Fruit fly (Drosophila melanogaster) whole organism: Measurements from ENCODE around the gene CG5863.

Source experiments
- CG8478 ChIP-seq: fragments of >200 bp; optimal IDR thresholded peaks from 2 replicates; lab custom pipeline; 2018; ENCODE audit warnings: inconsistent platforms
- Dll ChIP-seq: fragments of >200 bp; optimal IDR thresholded peaks from 2 replicates; lab custom pipeline; 2017
- EcR ChIP-seq, 2 experiments: fragments of >200 bp; optimal IDR thresholded peaks; 2 replicates each; lab custom pipeline; 2017; ENCODE audit warnings: missing biosample characterization in 2 of 2, missing genetic modification characterization in 2 of 2, missing genetic modification reagents in 2 of 2
- pan ChIP-seq: fragments of >200 bp; optimal IDR thresholded peaks from 2 replicates; lab custom pipeline; 2017
- psq ChIP-seq: fragments of >200 bp; optimal IDR thresholded peaks from 2 replicates; lab custom pipeline; 2017
- usp ChIP-seq: fragments of >200 bp; optimal IDR thresholded peaks from 2 replicates; lab custom pipeline; 2017; ENCODE audit warnings: missing biosample characterization, missing genetic modification characterization, mixed read lengths

The CG5863 gene

dm6 chr3R:17413601-17414000, 2.7 kb downstream of the CG5863 start, which contains the start of gene CG42822:
Gene CG42822 (plus strand): TSS chr3R:17413901.
- no peak for TF ChIP-seq pan
- no peak for TF ChIP-seq Dll
- TF ChIP-seq psq = no peak
- TF ChIP-seq usp = no peak
- no peak for TF ChIP-seq CG8478 (lab: Kevin White, UChicago)
- TF ChIP-seq EcR (GFP tag; optimal IDR thresholded peaks at IDR 0.05; lab: Kevin White, UChicago) = no peak

dm6 chr3R:17415439-17415838, 4.5 kb downstream of the CG5863 start, which contains the start of gene CG5866:
Gene CG5866 (plus strand): TSS chr3R:17415739.
- no peak for TF ChIP-seq CG8478 (lab: Kevin White, UChicago)
- no peak for TF ChIP-seq usp
- no peak for TF ChIP-seq psq
- TF ChIP-seq Dll = no peak
- TF ChIP-seq pan = no peak
- TF ChIP-seq EcR (GFP tag; optimal IDR thresholded peaks at IDR 0.05; lab: Kevin White, UChicago) = no peak

dm6 chr3R:17417167-17417566, 6.3 kb downstream of the CG5863 start, which contains the start of gene CG33333:
Gene CG33333 (plus strand): TSS chr3R:17417467.
- TF ChIP-seq psq = no peak
- no peak for TF ChIP-seq usp

- TF ChIP-seq Dll = no peak
- no peak for TF ChIP-seq pan
- TF ChIP-seq EcR (GFP tag; optimal IDR thresholded peaks at IDR 0.05; lab: Kevin White, UChicago) = no peak
- TF ChIP-seq psq = no peak
- no peak for TF ChIP-seq usp
- no peak for TF ChIP-seq CG8478 (lab: Kevin White, UChicago)
These were observed 7.6 kb downstream of the CG5863 start, which contains the start of gene CG42834 for dm6 chr3R:17418459-17418858. Gene CG42834 (plus strand): TSS chr3R:17418759.

- TF ChIP-seq pan (no peak), Dll (no peak), psq (no peak), CG8478 (lab: Kevin White, UChicago) (no peak), usp (no peak)
These were observed 9.4 kb downstream of the CG5863 start, which contains the start of gene CG42835 for dm6 chr3R:17420338-17420737. Gene CG42835 (plus strand): TSS chr3R:17420638.

dm6 chr3R:17422102-17422501, 11.2 kb downstream of the CG5863 start, which contains the start of gene CG14332:
Gene CG14332 (minus strand): TSS chr3R:17422202.
- TF ChIP-seq psq = no peak
- TF ChIP-seq EcR (GFP tag; optimal IDR thresholded peaks at IDR 0.05; lab: Kevin White, UChicago) = no peak
- no peak for TF ChIP-seq usp
- no peak for TF ChIP-seq pan
- TF ChIP-seq CG8478 (lab: Kevin White, UChicago) = no peak
- TF ChIP-seq Dll = no peak

- no peak for TF ChIP-seq Dll
These were observed 14.6 kb downstream of the CG5863 start, which contains the start of gene cysu for dm6 chr3R:17425417-17425915. Gene cysu (plus strand): TSS chr3R:17425768.

- no peak for TF ChIP-seq EcR (GFP tag; optimal IDR thresholded peaks at IDR 0.05; lab: Kevin White, UChicago)
- no peak for TF ChIP-seq psq
- no peak for TF ChIP-seq CG8478 (lab: Kevin White, UChicago)
These were observed 15.4 kb downstream of the CG5863 start for dm6 chr3R:17426265-17426664.

- TF ChIP-seq CG8478 (lab: Kevin White, UChicago) (no peak), usp (no peak), EcR (GFP tag; optimal IDR thresholded peaks at IDR 0.05; lab: Kevin White, UChicago) (no peak), psq (no peak), Dll (no peak), pan (no peak)
These were observed 19.6 kb downstream of the CG5863 start for dm6 chr3R:17430481-17430880.

- TF ChIP-seq Dll (no peak), pan (no peak), CG8478 (lab: Kevin White, UChicago) (no peak)
These were observed 22.2 kb downstream of the CG5863 start for dm6 chr3R:17433117-17433516.

dm6 chr3R:17434330-17434729, 23.4 kb downstream of the CG5863 start, which contains the start of gene CG44090:
Gene CG44090 (minus strand): TSS chr3R:17434430.
- TF ChIP-seq psq = no peak
- no peak for TF ChIP-seq EcR (GFP tag; optimal IDR thresholded peaks at IDR 0.05; lab: Kevin White, UChicago)
- TF ChIP-seq CG8478 (lab: Kevin White, UChicago) = no peak
- TF ChIP-seq usp = no peak
- TF ChIP-seq Dll = no peak
- TF ChIP-seq pan = no peak

- TF ChIP-seq EcR (GFP tag; optimal IDR thresholded peaks at IDR 0.05; lab: Kevin White, UChicago) (no peak), usp (no peak), pan (no peak), CG8478 (lab: Kevin White, UChicago) (no peak), psq (no peak), Dll (no peak)
These were observed 29.7 kb downstream of the CG5863 start, which contains the start of gene CG14331 for dm6 chr3R:17440628-17441027. Gene CG14331 (minus strand): TSS chr3R:17440728.

- TF ChIP-seq CG8478 (lab: Kevin White, UChicago) (no peak), psq (no peak), Dll (no peak), pan (no peak), EcR (GFP tag; optimal IDR thresholded peaks at IDR 0.05; lab: Kevin White, UChicago) (no peak), usp (no peak)
These were observed 36.7 kb downstream of the CG5863 start for dm6 chr3R:17447615-17448014.

dm6 chr3R:17448758-17449157, 37.9 kb downstream of the CG5863 start, which contains the start of gene Eh:
Gene Eh (minus strand): TSS chr3R:17448858.
- TF ChIP-seq usp = no peak
- TF ChIP-seq psq = no peak
